In genomic region chrX:4511575-4511974, dm6 we compare ENCODE assay signal across 2 fruit fly cellular contexts.
TF ChIP-seq lines count a peak whose summit lies in the region.

No protein-coding gene starts in this region.

- TF ChIP-seq CTCF in S2 (optimal IDR thresholded peaks at IDR 0.05; lab: Kevin White, UChicago): peak; percentile 51 to 52
- peak; percentile 66 for TF ChIP-seq CTCF in whole organism, embryonic (GFP tag; optimal IDR thresholded peaks at IDR 0.05; lab: Kevin White, UChicago)

TF ChIP-seq in whole organism, embryonic, 481 proteins besides CTCF, POLR2A, EP300 and RAD21:
- TF ChIP-seq CG10462 (GFP tag; optimal IDR thresholded peaks at IDR 0.05; lab: Kevin White, UChicago) (no peak), amos (GFP tag; IDR thresholded peaks at IDR 0.05; lab: Robert Waterston, UW; ENCODE audit: partially characterized antibody) (no peak), CG10543 (GFP tag; optimal IDR thresholded peaks at IDR 0.05; lab: Kevin White, UChicago) (no peak), eyg (GFP tag; optimal IDR thresholded peaks at IDR 0.05; lab: Kevin White, UChicago) (no peak), Dp (GFP tag; optimal IDR thresholded peaks at IDR 0.05; lab: Kevin White, UChicago) (no peak), Hsf (GFP tag; optimal IDR thresholded peaks at IDR 0.05; lab: Kevin White, UChicago) (no peak), sisA (GFP tag; IDR thresholded peaks at IDR 0.05; lab: Robert Waterston, UW) (no peak), fd102C (GFP tag; optimal IDR thresholded peaks at IDR 0.05; lab: Kevin White, UChicago) (no peak), nerfin-2 (GFP tag; IDR thresholded peaks at IDR 0.05; lab: Robert Waterston, UW; ENCODE audit: partially characterized antibody) (no peak), CG7357 (GFP tag; IDR thresholded peaks at IDR 0.05; lab: Robert Waterston, UW) (no peak), CG4424 (GFP tag; optimal IDR thresholded peaks at IDR 0.05; lab: Kevin White, UChicago) (no peak), p53 (GFP tag; optimal IDR thresholded peaks at IDR 0.05; lab: Kevin White, UChicago) (no peak), CG11456 (GFP tag; IDR thresholded peaks at IDR 0.05; lab: Robert Waterston, UW) (no peak), wor (GFP tag; IDR thresholded peaks at IDR 0.05; lab: Robert Waterston, UW) (no peak), sens (GFP tag; lab: Kevin White, UChicago) (no peak), Dfd (GFP tag; optimal IDR thresholded peaks at IDR 0.05; lab: Kevin White, UChicago) (no peak), CG32532 (GFP tag; IDR thresholded peaks at IDR 0.05; lab: Robert Waterston, UW) (no peak)
